Fruit fly (Drosophila melanogaster): ENCODE data around the gene dsd.

DNA sequence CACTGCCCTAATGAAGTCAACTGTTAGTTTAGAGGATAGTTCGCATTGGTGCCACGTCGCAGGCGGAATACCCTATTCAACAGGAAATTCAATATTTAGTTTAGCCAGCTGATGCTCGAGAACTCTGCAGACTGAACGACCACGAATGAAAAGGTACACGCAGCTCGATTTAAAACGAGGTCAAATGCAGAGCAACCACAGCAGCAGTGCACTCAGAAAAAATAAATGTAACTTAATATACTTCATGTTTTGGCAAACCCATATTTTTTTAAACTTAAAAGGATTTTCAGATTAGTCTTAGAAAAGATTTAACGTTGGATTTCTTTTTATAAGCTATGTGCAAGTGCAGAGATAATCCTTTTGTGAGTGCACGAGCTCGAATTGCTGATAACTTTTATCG lies 47.9 kb upstream of the dsd start:
- TF ChIP-seq insv (optimal IDR thresholded peaks at IDR 0.05) = no peak
- TF ChIP-seq psq (optimal IDR thresholded peaks at IDR 0.05) = no peak

Measured in Kc167 (cell line).